Fruit fly (Drosophila melanogaster) whole organism, embryonic: ENCODE measurements around the gene mEFG1.

Experiments
- CG6254 ChIP-seq: fragments of 200-800 bp; sonication (Bioruptor generic); optimal IDR thresholded peaks from 3 replicates; lab custom pipeline; 2017; ENCODE audit warnings: mild to moderate bottlenecking, missing biosample characterization, missing genetic modification reagents, missing genetic modification characterization
- CG6683 ChIP-seq: fragments of 200-800 bp; sonication (Bioruptor generic); optimal IDR thresholded peaks from 2 replicates; lab custom pipeline; 2017; ENCODE audit warnings: missing biosample characterization, mild to moderate bottlenecking, missing genetic modification characterization, missing genetic modification reagents
- Dip3 ChIP-seq: fragments of 200-800 bp; sonication (Bioruptor generic); optimal IDR thresholded peaks from 3 replicates; lab custom pipeline; 2016; ENCODE audit warnings: missing biosample characterization, missing genetic modification characterization
- PHDP ChIP-seq: fragments of 200-800 bp; sonication (Bioruptor generic); optimal IDR thresholded peaks from 3 replicates; lab custom pipeline; 2018; ENCODE audit warnings: missing biosample characterization, mild to moderate bottlenecking, missing genetic modification characterization, moderate library complexity
- cg ChIP-seq: fragments of 200-800 bp; sonication (Bioruptor generic); optimal IDR thresholded peaks from 3 replicates; lab custom pipeline; 2019; ENCODE audit warnings: missing biosample characterization, mild to moderate bottlenecking, missing genetic modification characterization, moderate library complexity
- lbe ChIP-seq: fragments of 200-800 bp; sonication (Bioruptor generic); optimal IDR thresholded peaks from 2 replicates; lab custom pipeline; 2016; ENCODE audit warnings: missing biosample characterization, mild to moderate bottlenecking, missing genetic modification characterization
- ranshi ChIP-seq: fragments of 200-800 bp; sonication (Bioruptor generic); IDR thresholded peaks from 2 replicates; pipeline ENCODE4 v1.3.6; 2022; ENCODE audit warnings: missing biosample characterization, missing genetic modification characterization

DNA sequence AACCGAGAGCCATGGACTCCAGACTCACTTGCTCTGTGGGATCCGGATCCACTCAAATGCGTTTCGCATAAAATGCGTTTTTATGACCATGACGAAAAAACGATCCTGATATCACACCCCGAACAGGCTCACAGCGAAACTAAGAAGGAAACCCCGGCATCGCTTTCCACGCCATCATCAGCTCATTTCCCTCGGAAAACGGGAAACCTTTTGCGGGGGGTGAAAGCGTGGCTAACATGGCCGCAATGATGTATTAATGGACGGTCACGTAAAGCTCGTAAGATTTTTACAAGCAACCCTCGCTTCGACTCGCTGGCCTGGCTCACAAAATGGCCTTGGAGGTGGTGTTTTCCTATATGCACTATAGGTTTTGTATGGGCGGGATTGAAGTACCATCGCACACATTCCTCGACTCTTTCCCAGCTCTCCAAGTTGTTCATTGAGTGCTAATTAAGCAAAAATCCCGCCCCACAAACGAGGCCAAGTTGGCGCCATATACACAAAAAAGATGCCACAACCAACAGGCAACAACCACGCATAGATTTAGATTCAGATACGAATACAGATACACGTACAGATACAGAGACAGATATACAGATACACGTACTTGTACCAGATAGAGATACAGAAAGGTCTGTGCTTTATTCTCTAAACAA is 42.1 kb upstream of the mEFG1 start:
- TF ChIP-seq PHDP (tag; lab: Kevin White, UChicago) (no peak), ranshi (GFP tag; lab: Robert Waterston, UW) (no peak), Dip3 (GFP tag; lab: Kevin White, UChicago) (no peak), CG6254 (GFP tag; lab: Kevin White, UChicago) (no peak), cg (GFP tag; lab: Kevin White, UChicago) (peak; percentile 35), lbe (no peak), CG6683 (GFP tag; lab: Kevin White, UChicago) (no peak)
